Worm (Caenorhabditis elegans) whole organism, early embryonic: ENCODE data around the gene pigs-1.

Experiments used
- ama-1 ChIP-seq: fragments of 150-350 bp; optimal IDR thresholded peaks from 2 replicates; lab custom pipeline; 2014
- flt-1 ChIP-seq: fragments of 200-800 bp; sonication (Bioruptor generic); IDR thresholded peaks from 2 replicates; pipeline ENCODE4 v1.3.6; 2022; ENCODE audit warnings: missing genetic modification characterization, missing compliant biosample characterization

ce11 chrIV:10122205-10122604 is 26.6 kb downstream of the pigs-1 start, which contains the start of gene irld-21:
- TF ChIP-seq flt-1 (GFP tag; lab: Robert Waterston, UW) (no peak), ama-1 (lab: Kevin White, UChicago) (no peak)
